Fruit fly (Drosophila melanogaster) whole organism, embryonic: ENCODE data around the gene CG4101.

Experiments used
- Antp ChIP-seq: fragments of 200-800 bp; sonication (Bioruptor generic); optimal IDR thresholded peaks from 3 replicates; lab custom pipeline; 2016; ENCODE audit warnings: missing biosample characterization, missing genetic modification characterization
- Awh ChIP-seq: fragments of 200-800 bp; sonication (Bioruptor generic); IDR thresholded peaks from 2 replicates; pipeline ENCODE4, ENCODE4 v1.3.6; 2022; ENCODE audit warnings: missing biosample characterization, missing genetic modification characterization
- CG10979 ChIP-seq: fragments of 200-800 bp; sonication (Bioruptor generic); optimal IDR thresholded peaks from 2 replicates; lab custom pipeline; 2018; ENCODE audit warnings: missing biosample characterization, mild to moderate bottlenecking, missing genetic modification characterization, moderate library complexity
- CG2129 ChIP-seq: fragments of 200-800 bp; sonication (Bioruptor generic); IDR thresholded peaks from 2 replicates; pipeline ENCODE4 v1.3.6; 2022; ENCODE audit warnings: missing biosample characterization, missing genetic modification characterization; ENCODE audit not compliant: partially characterized antibody
- CG34422 ChIP-seq: fragments of 200-800 bp; sonication (Bioruptor generic); IDR thresholded peaks from 3 replicates; pipeline ENCODE4 v1.3.6; 2022; ENCODE audit warnings: missing biosample characterization, missing genetic modification characterization
- CG4360 ChIP-seq: fragments of 200-800 bp; sonication (Bioruptor generic); IDR thresholded peaks from 2 replicates; pipeline ENCODE4 v1.3.6; 2022; ENCODE audit warnings: missing biosample characterization, missing genetic modification characterization
- CG7963 ChIP-seq: fragments of 200-800 bp; sonication (Bioruptor generic); IDR thresholded peaks from 3 replicates; pipeline ENCODE4 v1.3.6; 2022; ENCODE audit warnings: missing biosample characterization, missing genetic modification characterization; ENCODE audit not compliant: partially characterized antibody
- CG8281 ChIP-seq: fragments of 200-800 bp; sonication (Bioruptor generic); optimal IDR thresholded peaks from 2 replicates; lab custom pipeline; 2018; ENCODE audit warnings: missing biosample characterization, mild to moderate bottlenecking, missing genetic modification characterization, moderate library complexity
- Chrac-16 ChIP-seq: fragments of 200-800 bp; sonication (Bioruptor generic); optimal IDR thresholded peaks from 3 replicates; lab custom pipeline; 2016; ENCODE audit warnings: missing biosample characterization, missing genetic modification characterization
- Deaf1 ChIP-seq: fragments of 200-800 bp; optimal IDR thresholded peaks from 3 replicates; lab custom pipeline; 2019; ENCODE audit warnings: missing biosample characterization, mild to moderate bottlenecking, missing genetic modification characterization, moderate library complexity
- Dll ChIP-seq: fragments of 200-800 bp; sonication (Bioruptor generic); IDR thresholded peaks from 4 replicates; pipeline ENCODE4 v1.3.6; 2022; ENCODE audit warnings: missing biosample characterization, missing genetic modification characterization; ENCODE audit not compliant: partially characterized antibody
- Hr51 ChIP-seq, 2 experiments: fragments of 200-800 bp; sonication (Bioruptor generic); optimal IDR thresholded peaks; 2 replicates in 1 of 2; 3 replicates in 1 of 2; lab custom pipeline; 2016 to 2018; ENCODE audit warnings: missing biosample characterization in 2 of 2, missing genetic modification characterization in 2 of 2, mild to moderate bottlenecking in 1 of 2, moderate library complexity in 1 of 2
- Med ChIP-seq: fragments of 200-800 bp; sonication (Bioruptor generic); peaks from one replicate; lab custom pipeline; 2016; ENCODE audit warnings: missing biosample characterization, missing genetic modification characterization, mild to moderate bottlenecking, inconsistent platforms, moderate library complexity
- Oli ChIP-seq: fragments of 200-800 bp; sonication (Bioruptor generic); optimal IDR thresholded peaks from 2 replicates; lab custom pipeline; 2018; ENCODE audit warnings: missing biosample characterization, mild to moderate bottlenecking, missing genetic modification characterization, moderate library complexity
- Pdp1 ChIP-seq, 2 experiments: fragments of 200-800 bp; sonication (Bioruptor generic); optimal IDR thresholded peaks; 3 replicates each; lab custom pipeline; 2016; ENCODE audit warnings: missing biosample characterization in 2 of 2, missing genetic modification characterization in 2 of 2, mild to moderate bottlenecking in 1 of 2, moderate library complexity in 1 of 2
- Ptx1 ChIP-seq: fragments of 200-800 bp; sonication (Bioruptor generic); IDR thresholded peaks from 2 replicates; pipeline ENCODE4 v1.3.6; 2022; ENCODE audit warnings: missing biosample characterization, missing genetic modification characterization
- TFAM ChIP-seq: fragments of 200-800 bp; sonication (Bioruptor generic); optimal IDR thresholded peaks from 2 replicates; lab custom pipeline; 2017; ENCODE audit warnings: missing biosample characterization, missing genetic modification characterization, inconsistent platforms
- Trl ChIP-seq, 3 experiments: fragments of >200 bp in 2 of 3; fragments of 200-800 bp in 1 of 3; sonication (Bioruptor generic) in 1 of 3; optimal IDR thresholded peaks; 2 replicates in 1 of 3; 3 replicates in 2 of 3; lab custom pipeline; 2016 to 2017; ENCODE audit warnings: missing biosample characterization in 1 of 3, missing genetic modification characterization in 1 of 3
- abd-A ChIP-seq: fragments of 200-800 bp; sonication (Bioruptor generic); optimal IDR thresholded peaks from 3 replicates; lab custom pipeline; 2019; ENCODE audit warnings: missing biosample characterization, mild to moderate bottlenecking, missing genetic modification characterization, moderate library complexity
- bowl ChIP-seq: fragments of 200-800 bp; sonication (Bioruptor generic); IDR thresholded peaks from 2 replicates; pipeline ENCODE4 v1.3.6; 2022; ENCODE audit warnings: missing biosample characterization, missing genetic modification characterization
- chm ChIP-seq: fragments of 200-800 bp; sonication (Bioruptor generic); IDR thresholded peaks from 2 replicates; pipeline ENCODE4 v1.3.6; 2022; ENCODE audit warnings: missing biosample characterization, missing genetic modification characterization
- crol ChIP-seq: fragments of 200-800 bp; sonication (Bioruptor generic); IDR thresholded peaks from 2 replicates; pipeline ENCODE4 v1.3.6; 2022; ENCODE audit warnings: missing biosample characterization, missing genetic modification characterization
- dpn ChIP-seq, 2 experiments: fragments of 200-800 bp; sonication (Bioruptor generic); optimal IDR thresholded peaks; 3 replicates each; lab custom pipeline; 2016; ENCODE audit warnings: missing biosample characterization in 2 of 2, missing genetic modification characterization in 2 of 2
- hkb ChIP-seq, 2 experiments: fragments of 200-800 bp in 1 of 2; fragments of >200 bp in 1 of 2; sonication (Bioruptor generic) in 1 of 2; IDR thresholded peaks in 1 of 2; optimal IDR thresholded peaks in 1 of 2; 2 replicates each; pipeline versions ENCODE4 v1.3.6 to Lab custom; 2017 to 2022; ENCODE audit warnings: missing biosample characterization in 1 of 2, missing genetic modification characterization in 1 of 2
- inv ChIP-seq: fragments of 200-800 bp; sonication (Bioruptor generic); IDR thresholded peaks from 2 replicates; pipeline ENCODE4 v1.3.6; 2022; ENCODE audit warnings: missing biosample characterization, missing genetic modification characterization; ENCODE audit not compliant: partially characterized antibody
- ken ChIP-seq: fragments of 200-800 bp; sonication (Bioruptor generic); IDR thresholded peaks from 3 replicates; pipeline ENCODE4 v1.3.6; 2022; ENCODE audit warnings: missing biosample characterization, missing genetic modification characterization
- nerfin-1 ChIP-seq: fragments of 200-800 bp; sonication (Bioruptor generic); optimal IDR thresholded peaks from 3 replicates; lab custom pipeline; 2019; ENCODE audit warnings: missing biosample characterization, mild to moderate bottlenecking, missing genetic modification characterization, moderate library complexity
- pros ChIP-seq: fragments of 200-800 bp; sonication (Bioruptor generic); optimal IDR thresholded peaks from 3 replicates; lab custom pipeline; 2019; ENCODE audit warnings: missing biosample characterization, mild to moderate bottlenecking, missing genetic modification characterization, moderate library complexity
- row ChIP-seq: fragments of 200-800 bp; sonication (Bioruptor generic); IDR thresholded peaks from 3 replicates; pipeline ENCODE4 v1.3.6; 2022; ENCODE audit warnings: missing biosample characterization, missing genetic modification characterization
- scrt ChIP-seq: fragments of 200-800 bp; sonication (Bioruptor generic); optimal IDR thresholded peaks from 2 replicates; lab custom pipeline; 2018; ENCODE audit warnings: missing biosample characterization, mild to moderate bottlenecking, missing genetic modification characterization, moderate library complexity
- sens ChIP-seq: fragments of 200-800 bp; sonication (Bioruptor generic); peaks from one replicate; lab custom pipeline; 2016; ENCODE audit warnings: missing biosample characterization, missing genetic modification characterization
- seq ChIP-seq: fragments of 200-800 bp; sonication (Bioruptor generic); IDR thresholded peaks from 2 replicates; pipeline ENCODE4 v1.3.6; 2022; ENCODE audit warnings: missing biosample characterization, missing genetic modification characterization
- sim ChIP-seq: fragments of 200-800 bp; sonication (Bioruptor generic); IDR thresholded peaks from 2 replicates; pipeline ENCODE4 v1.3.6; 2022; ENCODE audit warnings: missing biosample characterization, missing genetic modification characterization
- sqz ChIP-seq: fragments of 200-800 bp; sonication (Bioruptor generic); optimal IDR thresholded peaks from 3 replicates; lab custom pipeline; 2018; ENCODE audit warnings: missing biosample characterization, mild to moderate bottlenecking, missing genetic modification characterization
- tx ChIP-seq: fragments of 200-800 bp; sonication (Bioruptor generic); optimal IDR thresholded peaks from 2 replicates; lab custom pipeline; 2016; ENCODE audit warnings: missing biosample characterization, missing genetic modification characterization
- unc-4 ChIP-seq: fragments of 200-800 bp; sonication (Bioruptor generic); IDR thresholded peaks from 2 replicates; pipeline ENCODE4 v1.3.6; 2022; ENCODE audit warnings: missing biosample characterization, missing genetic modification characterization; ENCODE audit not compliant: partially characterized antibody
- vnd ChIP-seq: fragments of 200-800 bp; sonication (Bioruptor generic); IDR thresholded peaks from 3 replicates; pipeline ENCODE4 v1.3.6; 2022; ENCODE audit warnings: missing biosample characterization, missing genetic modification characterization; ENCODE audit not compliant: partially characterized antibody

Gene CG4101

DNA sequence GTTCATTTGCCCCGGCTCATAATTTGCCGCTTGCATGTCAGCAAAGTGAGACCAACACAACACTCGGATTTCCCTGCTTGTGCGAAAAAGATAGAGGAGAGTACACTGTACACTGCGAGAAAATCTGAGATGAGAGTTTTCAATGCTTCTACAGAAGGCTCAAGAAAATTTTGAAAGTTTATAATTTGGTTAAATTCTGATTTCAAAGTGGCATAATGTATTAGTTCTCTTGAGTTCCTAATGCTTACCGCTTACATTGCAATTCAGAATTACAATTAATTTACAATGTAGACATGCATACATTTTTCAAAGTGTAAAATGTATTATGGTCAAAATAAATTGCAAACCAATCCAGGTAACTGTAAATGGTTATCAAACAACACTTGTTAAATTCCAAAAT lies 30.7 kb downstream of the CG4101 start (continued):
- TF ChIP-seq CG10979 (tag; lab: Kevin White, UChicago) (peak; percentile 51), TFAM (GFP tag; lab: Kevin White, UChicago) (no peak), tx (GFP tag; lab: Kevin White, UChicago) (no peak), unc-4 (GFP tag; lab: Robert Waterston, UW) (no peak), sim (GFP tag; lab: Robert Waterston, UW) (no peak), Hr51 (GFP tag; optimal IDR thresholded peaks at IDR 0.05; lab: Kevin White, UChicago) (peak in 1 of 2 experiments; percentile 12), row (GFP tag; lab: Robert Waterston, UW) (peak; percentile 28; the same call in 2 of the 3 replicates), Oli (tag; lab: Kevin White, UChicago) (peak; percentile 5), dpn (GFP tag; optimal IDR thresholded peaks at IDR 0.05; lab: Kevin White, UChicago) (peak in 1 of 2 experiments; percentile 2)
- TF ChIP-seq, all 482 proteins: peak for 18

DNA sequence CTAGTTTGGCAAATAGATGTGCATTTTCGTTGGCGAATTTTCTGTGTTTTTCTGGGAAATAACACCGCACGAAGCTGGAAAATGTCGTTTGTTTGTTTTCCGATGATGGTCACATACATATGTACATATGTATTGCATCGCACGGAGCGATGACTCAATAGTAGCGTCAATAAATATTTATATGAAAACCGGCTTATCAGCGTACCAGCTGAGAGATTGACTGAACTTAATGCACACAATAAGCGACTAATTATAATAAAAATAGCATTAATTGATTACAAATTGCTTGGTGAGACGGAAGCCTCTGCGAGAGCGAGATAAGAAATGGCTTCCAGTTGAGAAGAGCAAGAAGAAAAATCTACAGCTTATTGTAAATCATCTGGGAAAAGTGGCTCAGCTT lies 32.2 kb downstream of the CG4101 start:
- TF ChIP-seq inv (GFP tag; lab: Robert Waterston, UW) = no peak
- peak; percentile 76 for TF ChIP-seq sens (GFP tag; lab: Kevin White, UChicago)
- TF ChIP-seq Antp (GFP tag; lab: Kevin White, UChicago) = no peak
- TF ChIP-seq Awh (GFP tag; lab: Robert Waterston, UW) = 0 out of 2 replicates have a peak, but pooled peaks have one; percentile 30
- peak in 1 of 2 experiments; percentile 11 for TF ChIP-seq Pdp1 (GFP tag; optimal IDR thresholded peaks at IDR 0.05; lab: Kevin White, UChicago)
- TF ChIP-seq CG8281 = peak; percentile 49
- TF ChIP-seq chm (GFP tag; lab: Robert Waterston, UW) = peak; percentile 55; the same call in 1 of the 2 replicates

DNA sequence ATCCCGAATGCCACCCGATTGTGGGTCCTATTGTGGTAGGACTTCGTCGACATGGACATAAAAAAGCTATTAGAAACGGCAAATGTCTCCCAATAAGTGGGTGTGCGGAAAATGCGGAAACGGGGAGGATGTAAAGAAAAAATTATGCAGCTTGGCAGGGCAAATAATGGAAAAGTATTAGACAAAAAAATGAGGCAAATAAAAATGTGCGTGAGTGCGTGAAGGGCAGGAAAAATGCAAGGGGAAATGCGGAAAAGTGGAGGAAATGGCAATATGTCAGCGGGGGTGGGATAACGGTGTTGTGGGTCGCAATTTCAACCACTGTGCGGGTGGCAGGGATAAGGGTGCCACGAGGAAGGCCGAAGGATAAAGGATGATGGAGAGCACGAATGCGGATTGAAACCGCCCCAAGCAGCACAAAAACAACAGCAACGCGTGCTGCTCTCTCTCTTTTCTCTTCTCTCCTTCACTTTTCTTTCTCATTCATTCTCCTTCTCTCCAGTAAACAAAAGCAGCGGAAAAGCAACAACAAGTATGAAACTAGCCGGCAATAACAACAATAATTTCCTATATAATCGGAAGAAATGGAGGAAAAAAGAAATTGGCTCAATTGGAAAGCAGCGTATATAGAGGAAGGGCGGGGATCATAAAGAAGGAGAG lies 33.2 kb downstream of the CG4101 start:
- TF ChIP-seq pros (GFP tag; lab: Kevin White, UChicago) (peak; percentile 90), crol (GFP tag; lab: Robert Waterston, UW) (peak; percentile 71), CG4360 (GFP tag; lab: Robert Waterston, UW) (peak; percentile 81), scrt (GFP tag; lab: Kevin White, UChicago) (peak; percentile 32), Ptx1 (GFP tag; lab: Robert Waterston, UW) (0 out of 2 replicates have a peak, but pooled peaks have one; percentile 12), CG2129 (GFP tag; lab: Robert Waterston, UW) (no peak), CG7963 (GFP tag; lab: Robert Waterston, UW) (no peak), Chrac-16 (GFP tag; lab: Kevin White, UChicago) (no peak), seq (GFP tag; lab: Robert Waterston, UW) (peak; percentile 66; the same call in 1 of the 2 replicates), vnd (GFP tag; lab: Robert Waterston, UW) (0 out of 3 replicates have a peak, but pooled peaks have one; percentile 11), ken (GFP tag; lab: Robert Waterston, UW) (no peak), Med (GFP tag; lab: Kevin White, UChicago) (peak; percentile 46), Trl (optimal IDR thresholded peaks at IDR 0.05; lab: Kevin White, UChicago) (peak; percentile 50 to 56), Trl (GFP tag; optimal IDR thresholded peaks at IDR 0.05; lab: Kevin White, UChicago) (no peak), abd-A (peak; percentile 81), Deaf1 (tag; lab: Kevin White, UChicago) (peak; percentile 74), hkb (optimal IDR thresholded peaks at IDR 0.05; lab: Kevin White, UChicago) (no peak), hkb (GFP tag; IDR thresholded peaks at IDR 0.05; lab: Robert Waterston, UW) (0 out of 2 replicates have a peak, but pooled peaks have one; percentile 26), bowl (0 out of 2 replicates have a peak, but pooled peaks have one; percentile 22), nerfin-1 (tag; lab: Kevin White, UChicago) (peak; percentile 51), sqz (GFP tag; lab: Kevin White, UChicago) (peak; percentile 66), Dll (GFP tag; lab: Robert Waterston, UW) (0 out of 4 replicates have a peak, but pooled peaks have one; percentile 29), CG34422 (GFP tag; lab: Robert Waterston, UW) (no peak)
- TF ChIP-seq, all 482 proteins: peak for 16
